Worm (Caenorhabditis elegans): ENCODE results near the gene T25E12.16.

The T25E12.16 gene

DNA sequence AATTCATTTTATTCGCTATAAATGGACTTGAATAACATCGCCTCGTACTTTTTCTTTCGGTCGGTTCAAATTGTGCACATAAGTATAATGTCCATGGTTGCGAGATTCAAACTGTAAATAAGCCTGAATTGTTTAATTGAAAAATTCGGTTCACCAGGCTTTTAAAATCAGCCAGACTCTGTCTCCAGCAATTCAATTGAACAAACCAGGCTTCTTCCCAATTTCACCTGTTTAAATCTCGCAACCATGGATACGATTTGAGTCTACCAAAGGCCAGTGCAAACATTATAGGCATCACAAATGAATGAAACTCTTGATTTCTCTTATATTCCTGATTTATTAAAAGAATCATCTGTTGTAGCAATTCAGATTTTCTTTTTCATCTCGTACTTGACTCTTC lies 2.0 kb downstream of the T25E12.16 start, which contains the start of gene srz-100:
TSS of gene srz-100 (plus strand) at position 301 of the 400 bp plus-strand sequence.
- TF ChIP-seq lir-1 (GFP tag; conservative IDR thresholded peaks at IDR 0.05) (no peak), chd-7 (tag; optimal IDR thresholded peaks at IDR 0.05) (no peak), T26A5.8 (tag; optimal IDR thresholded peaks at IDR 0.05) (no peak), Y67H2A.10 (GFP tag; conservative IDR thresholded peaks at IDR 0.05) (no peak), mel-28 (tag; optimal IDR thresholded peaks at IDR 0.05; ENCODE audit: borderline replicate concordance) (no peak)

DNA sequence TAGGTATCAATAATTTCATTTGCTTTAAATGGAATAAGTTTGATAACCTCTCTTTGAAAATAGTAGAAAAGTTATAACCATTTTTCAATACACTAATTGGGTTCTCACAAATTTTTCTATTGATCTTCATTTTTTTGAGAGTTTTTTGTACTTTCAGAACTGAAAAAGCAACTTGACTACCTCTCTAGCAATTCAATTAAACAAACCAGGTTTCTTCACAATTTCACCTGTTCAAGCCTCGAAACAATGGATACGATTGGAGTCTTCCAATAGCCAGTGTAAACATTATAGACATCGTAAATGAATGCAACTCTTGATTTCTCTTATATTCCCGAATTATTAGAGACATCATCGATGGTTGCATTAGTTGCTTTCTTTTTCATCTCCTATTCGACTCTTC lies 3.6 kb downstream of the T25E12.16 start, which contains the start of gene srz-99:
TSS of gene srz-99 (plus strand) at position 301 of the 400 bp plus-strand sequence.
- TF ChIP-seq nhr-80 (tag; optimal IDR thresholded peaks at IDR 0.05), result no peak
- no peak for TF ChIP-seq attf-3 (GFP tag; conservative IDR thresholded peaks at IDR 0.05)
- TF ChIP-seq pbrm-1 (GFP tag; IDR thresholded peaks at IDR 0.05), result no peak
- no peak for TF ChIP-seq hmg-1.2 (GFP tag; IDR thresholded peaks at IDR 0.05)
- no peak for TF ChIP-seq ceh-91 (GFP tag; IDR thresholded peaks at IDR 0.05)
- no peak for TF ChIP-seq Y95B8A.8 (GFP tag; IDR thresholded peaks at IDR 0.05)
- no peak for TF ChIP-seq chd-7 (tag; optimal IDR thresholded peaks at IDR 0.05)
- no peak for TF ChIP-seq snpc-3.4 (tag; optimal IDR thresholded peaks at IDR 0.05)
- TF ChIP-seq Y53G8AR.9 (GFP tag; conservative IDR thresholded peaks at IDR 0.05), result no peak
- no peak for TF ChIP-seq lin-35 (GFP tag; optimal IDR thresholded peaks at IDR 0.05)

DNA sequence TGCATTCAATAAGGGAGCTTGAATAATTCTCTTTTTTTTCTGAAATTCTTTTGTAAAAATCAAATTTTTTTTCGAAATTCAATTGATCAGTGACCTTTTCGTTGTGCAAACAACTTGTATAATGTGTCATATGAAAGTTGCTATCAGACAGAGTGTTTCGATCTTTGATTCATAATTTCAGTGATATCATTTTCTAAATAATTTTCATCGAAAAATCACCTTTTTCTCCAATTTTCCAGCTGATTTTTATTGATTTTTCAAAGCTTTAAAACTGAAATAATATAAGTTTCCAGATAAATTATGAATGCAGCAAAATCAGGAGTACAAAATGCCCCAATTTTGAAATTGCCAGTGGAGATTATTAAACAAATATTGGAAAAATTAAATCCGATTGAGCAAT lies 5.2 kb downstream of the T25E12.16 start, which contains the start of gene fbxa-127:
TSS of gene fbxa-127 (plus strand) at position 301 of the 400 bp plus-strand sequence.
- TF ChIP-seq F57C9.4 (tag; optimal IDR thresholded peaks at IDR 0.05) (no peak), ceh-100 (GFP tag; IDR thresholded peaks at IDR 0.05) (no peak), madf-10 (tag; optimal IDR thresholded peaks at IDR 0.05) (no peak), cebp-2 (GFP tag; IDR thresholded peaks at IDR 0.05) (no peak), hlh-26 (GFP tag; conservative IDR thresholded peaks at IDR 0.05) (no peak), aptf-3 (GFP tag; IDR thresholded peaks at IDR 0.05) (no peak), tlf-1 (GFP tag; optimal IDR thresholded peaks at IDR 0.05) (no peak), ceh-27 (GFP tag; optimal IDR thresholded peaks at IDR 0.05) (no peak), T07F8.4 (tag; optimal IDR thresholded peaks at IDR 0.05) (no peak)

DNA sequence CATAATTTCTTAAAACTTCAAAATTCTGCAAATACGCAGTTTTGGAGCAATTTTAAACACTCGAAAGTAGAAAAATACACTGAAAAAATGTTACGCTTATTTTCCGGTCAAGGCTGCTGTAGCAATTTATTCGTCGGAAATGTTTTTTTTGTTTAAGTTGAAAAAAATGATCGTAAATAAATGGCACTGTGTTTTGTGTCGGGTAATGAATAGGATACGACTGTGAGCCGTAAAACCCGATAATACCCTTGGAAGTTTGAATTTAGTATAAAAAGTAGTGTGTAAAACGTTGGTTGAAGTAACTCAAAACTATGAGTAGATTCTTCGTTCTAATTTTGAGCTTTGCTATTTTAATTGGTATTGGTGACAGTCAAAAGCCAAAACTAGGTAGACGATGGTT lies 6.7 kb downstream of the T25E12.16 start, which contains the start of gene T25E12.14:
TSS of gene T25E12.14 (plus strand) at position 301 of the 400 bp plus-strand sequence.
- TF ChIP-seq attf-5 (GFP tag; optimal IDR thresholded peaks at IDR 0.05) (no peak), chd-7 (tag; optimal IDR thresholded peaks at IDR 0.05) (no peak), ZK185.1 (tag; optimal IDR thresholded peaks at IDR 0.05; ENCODE audit: poor library complexity, severe bottlenecking) (no peak), madf-8 (GFP tag; conservative IDR thresholded peaks at IDR 0.05) (no peak), rcor-1 (GFP tag; IDR thresholded peaks at IDR 0.05) (no peak), lir-1 (GFP tag; conservative IDR thresholded peaks at IDR 0.05) (no peak), zfh-2 (GFP tag; conservative IDR thresholded peaks at IDR 0.05) (no peak), F39B2.1 (GFP tag; IDR thresholded peaks at IDR 0.05) (no peak), fkh-3 (tag; optimal IDR thresholded peaks at IDR 0.05) (no peak), nhr-27 (tag; optimal IDR thresholded peaks at IDR 0.05) (no peak), snpc-1.3 (tag; optimal IDR thresholded peaks at IDR 0.05; ENCODE audit: insufficient read depth) (no peak), efl-1 (GFP tag; optimal IDR thresholded peaks at IDR 0.05) (no peak), bed-2 (GFP tag; IDR thresholded peaks at IDR 0.05) (no peak), hlh-12 (tag; optimal IDR thresholded peaks at IDR 0.05) (no peak), hlh-26 (GFP tag; conservative IDR thresholded peaks at IDR 0.05) (no peak), mxl-1 (tag; optimal IDR thresholded peaks at IDR 0.05) (no peak), cebp-2 (GFP tag; IDR thresholded peaks at IDR 0.05) (no peak)

Data from whole organism, young adult.